Fruit fly (Drosophila melanogaster) whole organism, pupa: ENCODE measurements around the gene daed.

ENCODE experiments used
- CG10348 ChIP-seq: fragments of 200-800 bp; sonication (Bioruptor generic); IDR thresholded peaks from 2 replicates; pipeline ENCODE4 v1.3.6; 2022; ENCODE audit warnings: missing biosample characterization, missing genetic modification characterization
- CG12605 ChIP-seq: fragments of 200-800 bp; sonication (Bioruptor generic); IDR thresholded peaks from 2 replicates; pipeline ENCODE4 v1.3.6; 2022; ENCODE audit warnings: missing biosample characterization, missing genetic modification characterization
- CG13204 ChIP-seq: fragments of 200-800 bp; sonication (Bioruptor generic); optimal IDR thresholded peaks from 2 replicates; lab custom pipeline; 2018; ENCODE audit warnings: missing biosample characterization, mild to moderate bottlenecking, missing genetic modification characterization, moderate library complexity
- CG14655 ChIP-seq: fragments of 200-800 bp; sonication (Bioruptor generic); optimal IDR thresholded peaks from 3 replicates; lab custom pipeline; 2017; ENCODE audit warnings: mild to moderate bottlenecking, missing biosample characterization, missing genetic modification reagents, missing genetic modification characterization
- CG15710 ChIP-seq: fragments of 200-800 bp; sonication (Bioruptor generic); optimal IDR thresholded peaks from 2 replicates; lab custom pipeline; 2018; ENCODE audit warnings: missing biosample characterization, mild to moderate bottlenecking, missing genetic modification characterization, moderate library complexity
- CG17806 ChIP-seq: fragments of 200-800 bp; sonication (Bioruptor generic); optimal IDR thresholded peaks from 2 replicates; lab custom pipeline; 2018; ENCODE audit warnings: missing biosample characterization, mild to moderate bottlenecking, missing genetic modification characterization, moderate library complexity
- CG32121 ChIP-seq: fragments of 200-800 bp; sonication (Bioruptor generic); IDR thresholded peaks from 2 replicates; pipeline ENCODE4 v1.3.6; 2022; ENCODE audit warnings: missing biosample characterization, missing genetic modification characterization
- CG34367 ChIP-seq: fragments of 200-800 bp; sonication (Bioruptor generic); optimal IDR thresholded peaks from 2 replicates; lab custom pipeline; 2018; ENCODE audit warnings: missing biosample characterization, mild to moderate bottlenecking, missing genetic modification characterization
- CG4496 ChIP-seq: fragments of 200-800 bp; sonication (Bioruptor generic); IDR thresholded peaks from 3 replicates; pipeline ENCODE4 v1.3.6; 2022; ENCODE audit warnings: missing biosample characterization, missing genetic modification characterization
- CG8159 ChIP-seq: fragments of 200-800 bp; sonication (Bioruptor generic); optimal IDR thresholded peaks from 3 replicates; lab custom pipeline; 2018; ENCODE audit warnings: missing biosample characterization, mild to moderate bottlenecking, missing genetic modification characterization, moderate library complexity
- CG8301 ChIP-seq: fragments of 200-800 bp; sonication (Bioruptor generic); optimal IDR thresholded peaks from 2 replicates; lab custom pipeline; 2018; ENCODE audit warnings: missing biosample characterization, mild to moderate bottlenecking, missing genetic modification characterization
- CG9948 ChIP-seq: fragments of 200-800 bp; sonication (Bioruptor generic); optimal IDR thresholded peaks from 2 replicates; lab custom pipeline; 2018; ENCODE audit warnings: missing biosample characterization, mild to moderate bottlenecking, missing genetic modification characterization, moderate library complexity
- D1 ChIP-seq: fragments of 200-800 bp; sonication (Bioruptor generic); optimal IDR thresholded peaks from 2 replicates; lab custom pipeline; 2018; ENCODE audit warnings: missing biosample characterization, mild to moderate bottlenecking, missing genetic modification characterization, moderate library complexity
- EcR ChIP-seq: fragments of 200-800 bp; sonication (Bioruptor generic); optimal IDR thresholded peaks from 3 replicates; lab custom pipeline; 2019; ENCODE audit warnings: missing biosample characterization, missing genetic modification characterization, mild to moderate bottlenecking, moderate library complexity, missing genetic modification reagents
- Ets98B ChIP-seq: fragments of 200-800 bp; sonication (Bioruptor generic); IDR thresholded peaks from 2 replicates; pipeline ENCODE4 v1.3.6; 2022; ENCODE audit warnings: missing biosample characterization, missing genetic modification characterization
- Pif1A ChIP-seq: fragments of 200-800 bp; sonication (Bioruptor generic); optimal IDR thresholded peaks from 3 replicates; lab custom pipeline; 2016; ENCODE audit warnings: missing biosample characterization, missing genetic modification characterization
- Pif1B ChIP-seq: fragments of 200-800 bp; sonication (Bioruptor generic); optimal IDR thresholded peaks from 3 replicates; lab custom pipeline; 2016; ENCODE audit warnings: missing biosample characterization, missing genetic modification characterization
- Snoo ChIP-seq: fragments of 200-800 bp; sonication (Bioruptor generic); optimal IDR thresholded peaks from 3 replicates; lab custom pipeline; 2017; ENCODE audit warnings: missing biosample characterization, mild to moderate bottlenecking, missing genetic modification characterization, inconsistent platforms
- fd96Ca ChIP-seq: fragments of 200-800 bp; sonication (Bioruptor generic); IDR thresholded peaks from 3 replicates; pipeline ENCODE4 v1.3.6; 2022; ENCODE audit warnings: missing biosample characterization, missing genetic modification characterization
- gl ChIP-seq: fragments of 200-800 bp; sonication (Bioruptor generic); optimal IDR thresholded peaks from 2 replicates; lab custom pipeline; 2018; ENCODE audit warnings: missing biosample characterization, mild to moderate bottlenecking, missing genetic modification characterization
- rn ChIP-seq: fragments of 200-800 bp; sonication (Bioruptor generic); IDR thresholded peaks from 2 replicates; pipeline ENCODE4 v1.3.6; 2022; ENCODE audit warnings: missing biosample characterization, missing genetic modification characterization

daed gene

DNA sequence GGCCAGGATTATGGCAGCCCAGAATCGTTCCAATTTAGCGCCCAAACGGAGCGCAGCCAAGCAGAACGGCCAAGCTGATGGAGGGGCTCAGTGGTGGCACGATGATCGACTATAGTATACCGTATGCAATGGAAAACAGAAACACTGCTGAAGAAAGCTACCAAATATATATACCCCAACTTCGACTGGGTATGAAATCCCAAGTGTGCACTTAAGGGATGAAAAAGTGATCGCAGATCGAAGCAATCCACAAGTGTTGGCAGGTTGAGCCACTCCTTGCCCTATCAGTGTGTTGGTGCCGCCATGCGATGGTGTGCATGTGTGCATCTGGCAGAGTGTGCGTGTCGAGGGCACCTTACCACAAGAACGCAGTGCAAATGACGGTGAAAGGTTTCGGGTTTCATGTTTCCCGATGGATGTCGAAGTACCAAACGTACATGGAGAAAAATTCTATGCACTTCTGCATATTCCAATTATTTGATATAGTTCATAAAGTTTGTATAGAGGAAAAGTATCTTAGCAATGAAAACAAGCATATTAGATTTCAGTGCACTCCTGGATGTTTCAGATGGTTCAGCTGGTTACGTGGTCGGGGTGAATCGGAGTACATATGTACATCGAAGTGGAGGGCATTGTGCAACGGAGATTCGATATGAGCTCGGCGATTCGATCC, 34.0 kb downstream of the daed start:
- TF ChIP-seq CG14655 (GFP tag; lab: Kevin White, UChicago): no peak
- TF ChIP-seq CG12605: no peak
- TF ChIP-seq CG34367 (tag; lab: Kevin White, UChicago): no peak
- TF ChIP-seq gl: no peak
- TF ChIP-seq CG9948: no peak
- TF ChIP-seq CG32121 (GFP tag; lab: Robert Waterston, UW): no peak
- no peak for TF ChIP-seq Snoo (tag; lab: Kevin White, UChicago)

dm6 chr2L:2180665-2181064, 35.4 kb downstream of the daed start:
- peak; percentile 15; the same call in 1 of the 2 replicates for TF ChIP-seq CG32121 (GFP tag; lab: Robert Waterston, UW)
- no peak for TF ChIP-seq CG34367 (tag; lab: Kevin White, UChicago)

- TF ChIP-seq CG10348 (GFP tag; lab: Robert Waterston, UW): peak; percentile 50; the same call in 1 of the 2 replicates
- TF ChIP-seq CG8301 (tag; lab: Kevin White, UChicago): peak; percentile 89
- peak; percentile 89 for TF ChIP-seq CG9948
- peak; percentile 89 for TF ChIP-seq CG17806 (tag; lab: Kevin White, UChicago)
- peak; percentile 90 for TF ChIP-seq CG4496 (GFP tag; lab: Robert Waterston, UW)
- peak; percentile 85 for TF ChIP-seq CG15710
- peak; percentile 78 for TF ChIP-seq rn (GFP tag; lab: Robert Waterston, UW)
- TF ChIP-seq CG12605: peak; percentile 89
- peak; percentile 82; the same call in 2 of the 3 replicates for TF ChIP-seq fd96Ca
- peak; percentile 69 for TF ChIP-seq CG13204 (GFP tag; lab: Kevin White, UChicago)
- peak; percentile 89 for TF ChIP-seq CG8159 (tag; lab: Kevin White, UChicago)
- peak; percentile 80 for TF ChIP-seq CG34367 (tag; lab: Kevin White, UChicago)
- TF ChIP-seq Pif1A: peak; percentile 88
- TF ChIP-seq Snoo (tag; lab: Kevin White, UChicago): peak; percentile 73
- peak; percentile 90 for TF ChIP-seq CG32121 (GFP tag; lab: Robert Waterston, UW)
- TF ChIP-seq D1: peak; percentile 42
- peak; percentile 78 for TF ChIP-seq Pif1B (GFP tag; lab: Kevin White, UChicago)
- peak; percentile 61 for TF ChIP-seq EcR (GFP tag; lab: Kevin White, UChicago)
- peak; percentile 91 for TF ChIP-seq Ets98B (GFP tag; lab: Robert Waterston, UW)
- peak; percentile 90 for TF ChIP-seq CG14655 (GFP tag; lab: Kevin White, UChicago)
- peak; percentile 67 for TF ChIP-seq gl
Measured at dm6 chr2L:2180120-2180539, 36.0 kb downstream of the daed start.

dm6 chr2L:2179366-2179765, 36.7 kb downstream of the daed start:
- TF ChIP-seq CG13204 (GFP tag; lab: Kevin White, UChicago) (no peak), fd96Ca (0 out of 3 replicates have a peak, but pooled peaks have one; percentile 5)

dm6 chr2L:2178810-2179143, 37.3 kb downstream of the daed start:
- 0 out of 2 replicates have a peak, but pooled peaks have one; percentile 23 for TF ChIP-seq CG12605
- peak; percentile 19 for TF ChIP-seq Ets98B (GFP tag; lab: Robert Waterston, UW)
- TF ChIP-seq CG4496 (GFP tag; lab: Robert Waterston, UW): peak; percentile 49
- TF ChIP-seq CG15710: no peak

DNA sequence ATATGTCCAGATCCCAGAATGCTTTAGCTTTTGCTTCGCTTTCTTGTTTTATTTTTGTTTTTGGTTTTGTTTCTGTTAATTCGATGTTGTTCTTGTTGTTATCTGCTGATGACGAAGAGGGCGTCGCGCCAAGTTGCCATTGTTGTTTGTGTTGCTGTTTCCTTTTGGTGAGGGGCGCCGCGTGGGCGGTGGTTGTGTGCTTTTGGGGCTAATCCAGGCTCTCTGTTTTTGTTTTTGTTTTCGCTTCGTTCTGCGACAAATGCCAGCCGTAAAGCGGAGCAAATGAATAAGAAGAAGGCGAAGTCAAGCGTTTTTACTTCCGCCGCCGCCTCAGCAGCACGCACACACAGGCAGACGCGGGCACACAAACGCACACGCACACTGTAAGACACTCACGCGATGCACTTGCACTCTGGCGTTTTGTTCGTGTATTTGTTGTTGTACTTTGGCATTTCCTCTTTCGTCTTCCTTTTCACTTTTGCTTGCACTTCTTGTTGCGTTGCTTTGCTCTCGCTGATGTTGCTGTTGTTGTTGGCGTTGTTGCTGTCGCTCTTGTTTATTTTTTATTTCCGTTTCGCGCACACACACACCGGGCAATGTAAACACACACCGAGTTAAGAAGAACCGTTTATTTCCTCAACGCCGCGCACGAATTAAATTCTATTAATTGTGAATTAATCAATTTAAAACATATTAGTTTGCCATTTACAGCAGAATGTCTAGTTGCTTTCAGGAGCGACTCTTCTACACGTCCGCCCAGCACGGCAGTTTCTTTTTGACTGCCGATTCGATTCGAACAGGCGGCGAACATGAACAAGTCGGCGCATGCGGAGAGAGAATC, 37.9 kb downstream of the daed start, which contains the start of gene aop:
TSS of gene aop (minus strand) at position 786 of the 841 bp plus-strand sequence.
- TF ChIP-seq CG8301 (tag; lab: Kevin White, UChicago): peak; percentile 10
- TF ChIP-seq CG9948: peak; percentile 5
- TF ChIP-seq CG12605: no peak
- no peak; the same call in 2 of the 3 replicates for TF ChIP-seq fd96Ca
- no peak for TF ChIP-seq Ets98B (GFP tag; lab: Robert Waterston, UW)
- peak; percentile 22 for TF ChIP-seq gl
- TF ChIP-seq CG34367 (tag; lab: Kevin White, UChicago): peak; percentile 42
- TF ChIP-seq EcR (GFP tag; lab: Kevin White, UChicago): peak; percentile 77
- no peak for TF ChIP-seq CG17806 (tag; lab: Kevin White, UChicago)
- peak; percentile 57 for TF ChIP-seq CG13204 (GFP tag; lab: Kevin White, UChicago)
- TF ChIP-seq CG15710: no peak
- 0 out of 2 replicates have a peak, but pooled peaks have one; percentile 36 for TF ChIP-seq rn (GFP tag; lab: Robert Waterston, UW)
- peak; percentile 44 for TF ChIP-seq Pif1B (GFP tag; lab: Kevin White, UChicago)
- TF ChIP-seq CG8159 (tag; lab: Kevin White, UChicago): peak; percentile 24
- peak; percentile 38 for TF ChIP-seq Pif1A
- TF ChIP-seq CG4496 (GFP tag; lab: Robert Waterston, UW): 0 out of 3 replicates have a peak, but pooled peaks have one; percentile 23
- peak; percentile 30 for TF ChIP-seq Snoo (tag; lab: Kevin White, UChicago)
- TF ChIP-seq CG14655 (GFP tag; lab: Kevin White, UChicago): peak; percentile 30
- TF ChIP-seq CG10348 (GFP tag; lab: Robert Waterston, UW): no peak
- no peak for TF ChIP-seq CG32121 (GFP tag; lab: Robert Waterston, UW)
- no peak for TF ChIP-seq D1
